Fruit fly (Drosophila melanogaster): ENCODE data around the gene RpS19b.

The RpS19b gene

DNA sequence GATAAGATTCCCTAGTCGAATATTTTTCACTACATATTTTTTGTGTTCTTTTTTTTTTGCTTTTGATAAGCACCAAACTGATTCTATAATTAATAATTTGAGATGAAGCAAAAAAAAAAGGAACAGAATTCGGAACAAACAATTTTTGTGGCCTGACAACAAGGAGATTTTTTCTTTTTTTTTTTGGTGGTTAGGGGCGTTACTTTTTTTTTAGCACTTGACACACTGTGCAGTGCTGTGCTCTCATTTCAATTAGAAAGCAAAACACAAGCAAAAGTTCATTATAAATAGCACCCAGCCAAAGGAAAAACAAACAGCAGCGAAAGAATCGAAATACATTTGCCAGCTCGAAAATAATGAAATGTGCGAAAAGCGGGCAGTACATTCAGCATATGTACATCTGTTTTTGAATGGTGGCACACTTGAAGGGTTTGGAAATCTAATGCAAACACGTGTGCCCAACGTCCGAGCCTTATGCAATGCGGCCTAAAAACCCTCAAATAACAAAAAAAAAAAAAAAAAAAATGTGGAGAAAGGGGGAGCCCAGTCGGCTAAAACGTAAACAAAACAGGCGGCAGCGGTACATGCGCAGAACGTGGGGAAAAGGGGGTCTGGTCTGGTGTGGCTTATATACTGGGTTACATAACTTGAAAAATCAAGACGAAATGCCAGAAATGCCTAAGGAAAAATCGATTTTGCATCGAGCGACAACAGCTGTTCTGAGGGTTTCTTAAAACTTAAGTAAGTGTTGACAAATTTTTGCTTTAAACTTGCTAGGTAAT, 8.5 kb upstream of the RpS19b start (continued):
- TF ChIP-seq CG11560 (tag; IDR thresholded peaks at IDR 0.05) (0 out of 3 replicates have a peak, but pooled peaks have one; percentile 25), Xrp1 (GFP tag; IDR thresholded peaks at IDR 0.05) (peak; percentile 50; the same call in 1 of the 2 replicates), H2.0 (GFP tag; IDR thresholded peaks at IDR 0.05) (0 out of 2 replicates have a peak, but pooled peaks have one; percentile 9), corto (GFP tag; optimal IDR thresholded peaks at IDR 0.05) (no peak), br (optimal IDR thresholded peaks at IDR 0.05) (no peak), danr (GFP tag; IDR thresholded peaks at IDR 0.05) (no peak), CG8944 (GFP tag; optimal IDR thresholded peaks at IDR 0.05) (peak; percentile 4), CG8388 (GFP tag; optimal IDR thresholded peaks at IDR 0.05) (peak; percentile 24), CG30020 (tag; optimal IDR thresholded peaks at IDR 0.05) (no peak), Ptx1 (GFP tag; IDR thresholded peaks at IDR 0.05) (peak; percentile 52), sug (tag; optimal IDR thresholded peaks at IDR 0.05) (no peak), mirr (GFP tag; optimal IDR thresholded peaks at IDR 0.05) (no peak), CG4328 (GFP tag; optimal IDR thresholded peaks at IDR 0.05) (peak; percentile 30), D (optimal IDR thresholded peaks at IDR 0.05) (no peak), D (GFP tag; optimal IDR thresholded peaks at IDR 0.05) (no peak), CG10654 (GFP tag; optimal IDR thresholded peaks at IDR 0.05) (no peak), CG5953 (GFP tag; IDR thresholded peaks at IDR 0.05) (peak; percentile 36; the same call in 1 of the 2 replicates), Atf6 (GFP tag; IDR thresholded peaks at IDR 0.05) (0 out of 2 replicates have a peak, but pooled peaks have one; percentile 11), CG8924 (tag; optimal IDR thresholded peaks at IDR 0.05) (no peak), CG10321 (GFP tag; IDR thresholded peaks at IDR 0.05) (0 out of 2 replicates have a peak, but pooled peaks have one; percentile 28), Hsf (GFP tag; optimal IDR thresholded peaks at IDR 0.05) (peak; percentile 32), phol (tag; optimal IDR thresholded peaks at IDR 0.05) (no peak), CG6854 (GFP tag; optimal IDR thresholded peaks at IDR 0.05) (no peak), CG12769 (tag; optimal IDR thresholded peaks at IDR 0.05) (no peak), onecut (GFP tag; IDR thresholded peaks at IDR 0.05) (peak; percentile 90), ftz-f1 (GFP tag; optimal IDR thresholded peaks at IDR 0.05) (no peak), CG11696 (GFP tag; IDR thresholded peaks at IDR 0.05) (no peak), sima (GFP tag; optimal IDR thresholded peaks at IDR 0.05) (no peak), ara (GFP tag; IDR thresholded peaks at IDR 0.05) (0 out of 2 replicates have a peak, but pooled peaks have one; percentile 49), az2 (GFP tag; optimal IDR thresholded peaks at IDR 0.05) (peak; percentile 26), CG7987 (GFP tag; optimal IDR thresholded peaks at IDR 0.05) (no peak), ro (GFP tag; IDR thresholded peaks at IDR 0.05) (no peak; the same call in 1 of the 2 replicates), Pdp1 (GFP tag; optimal IDR thresholded peaks at IDR 0.05) (peak; percentile 37 to 96), ken (GFP tag; IDR thresholded peaks at IDR 0.05) (no peak; the same call in 2 of the 3 replicates), CG16813 (GFP tag; IDR thresholded peaks at IDR 0.05; ENCODE audit: partially characterized antibody) (no peak), lov (optimal IDR thresholded peaks at IDR 0.05) (no peak), lov (GFP tag; IDR thresholded peaks at IDR 0.05) (0 out of 3 replicates have a peak, but pooled peaks have one; percentile 27), Hmr (GFP tag; optimal IDR thresholded peaks at IDR 0.05) (peak; percentile 54), aop (GFP tag; IDR thresholded peaks at IDR 0.05) (no peak; the same call in 1 of the 2 replicates), sens-2 (GFP tag; IDR thresholded peaks at IDR 0.05) (no peak), btn (GFP tag; optimal IDR thresholded peaks at IDR 0.05) (no peak), dm (GFP tag; optimal IDR thresholded peaks at IDR 0.05) (peak; percentile 7), Poxn (GFP tag; IDR thresholded peaks at IDR 0.05) (no peak), CrebB (tag; optimal IDR thresholded peaks at IDR 0.05) (no peak), peb (GFP tag; IDR thresholded peaks at IDR 0.05) (no peak), gsb-n (tag; optimal IDR thresholded peaks at IDR 0.05) (no peak), CG2129 (GFP tag; IDR thresholded peaks at IDR 0.05; ENCODE audit: partially characterized antibody) (no peak), CG9215 (GFP tag; IDR thresholded peaks at IDR 0.05) (peak; percentile 38; the same call in 1 of the 2 replicates), Dp (GFP tag; optimal IDR thresholded peaks at IDR 0.05) (no peak), tio (GFP tag; optimal IDR thresholded peaks at IDR 0.05) (no peak)
